Worm (Caenorhabditis elegans): ENCODE measurements around the gene fbxb-83.

DNA sequence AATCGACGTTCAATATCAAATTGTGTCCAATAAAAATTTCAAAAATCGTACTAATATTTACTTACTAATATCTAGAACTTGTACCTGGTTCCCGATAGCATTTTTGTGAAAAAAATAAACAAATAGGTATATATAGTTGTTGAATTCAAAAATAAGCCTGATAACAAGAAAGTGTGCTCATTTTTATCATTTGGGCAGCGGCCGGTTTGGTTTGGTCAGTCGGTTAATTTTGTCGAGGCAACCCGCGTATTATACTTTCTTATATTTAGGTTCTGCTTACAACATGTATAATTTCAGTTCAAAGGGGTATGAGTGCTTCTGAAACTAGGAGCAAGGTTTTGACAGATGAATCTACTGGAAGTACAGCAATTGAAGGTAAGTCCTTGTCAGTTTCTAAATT, 14.4 kb downstream of the fbxb-83 start, which contains the start of the genes nhr-280 and C29F9.2:
- no peak for TF ChIP-seq tab-1 (GFP tag; IDR thresholded peaks at IDR 0.05)
- no peak for TF ChIP-seq T22C8.4 (GFP tag; IDR thresholded peaks at IDR 0.05)
- TF ChIP-seq flt-1 (GFP tag; IDR thresholded peaks at IDR 0.05) = no peak
- no peak for TF ChIP-seq med-1 (GFP tag; optimal IDR thresholded peaks at IDR 0.05; ENCODE audit: insufficient read depth)
- TF ChIP-seq cog-1 (tag; optimal IDR thresholded peaks at IDR 0.05) = no peak
- TF ChIP-seq ztf-23 (GFP tag; IDR thresholded peaks at IDR 0.05) = no peak
- no peak for TF ChIP-seq klf-2 (GFP tag; conservative IDR thresholded peaks at IDR 0.05)
- no peak for TF ChIP-seq ztf-29 (GFP tag; IDR thresholded peaks at IDR 0.05)

All from whole organism, midembryonic.